Worm (Caenorhabditis elegans) whole organism, mixed stage, embryonic: ENCODE data around the gene Y17G7B.17.

ENCODE experiments used
- M03D4.4 ChIP-seq: sonication (generic microtip); optimal IDR thresholded peaks from 2 replicates; lab custom pipeline; 2017; ENCODE audit warnings: mild to moderate bottlenecking, missing genetic modification characterization, missing compliant biosample characterization
- bed-3 ChIP-seq: fragments of 200-800 bp; sonication (Bioruptor generic); optimal IDR thresholded peaks from 3 replicates; lab custom pipeline; 2018; ENCODE audit warnings: mild to moderate bottlenecking, missing genetic modification characterization, moderate library complexity, missing compliant biosample characterization
- blmp-1 ChIP-seq: fragments of 150-350 bp; optimal IDR thresholded peaks from 2 replicates; lab custom pipeline; 2014; ENCODE audit warnings: missing biosample characterization, missing genetic modification characterization
- ceh-39 ChIP-seq: fragments of 150-350 bp; optimal IDR thresholded peaks from 2 replicates; lab custom pipeline; 2014; ENCODE audit warnings: missing biosample characterization, missing genetic modification characterization
- ceh-43 ChIP-seq: fragments of 200-800 bp; sonication (Bioruptor generic); optimal IDR thresholded peaks from 2 replicates; lab custom pipeline; 2018; ENCODE audit warnings: mild to moderate bottlenecking, missing genetic modification characterization, moderate library complexity, missing compliant biosample characterization
- ceh-83 ChIP-seq: fragments of 200-800 bp; sonication (Bioruptor generic); optimal IDR thresholded peaks from 2 replicates; lab custom pipeline; 2018; ENCODE audit warnings: mild to moderate bottlenecking, missing genetic modification characterization, missing compliant biosample characterization
- ces-1 ChIP-seq: fragments of 150-350 bp; optimal IDR thresholded peaks from 2 replicates; lab custom pipeline; 2014; ENCODE audit warnings: missing biosample characterization, missing genetic modification reagents, missing genetic modification characterization
- cnd-1 ChIP-seq: fragments of 200-800 bp; sonication (Bioruptor generic); optimal IDR thresholded peaks from 2 replicates; lab custom pipeline; 2018; ENCODE audit warnings: mild to moderate bottlenecking, missing genetic modification characterization, missing compliant biosample characterization
- drap-1 ChIP-seq: fragments of 200-800 bp; sonication (Bioruptor generic); optimal IDR thresholded peaks from 3 replicates; lab custom pipeline; 2018; ENCODE audit warnings: mild to moderate bottlenecking, missing genetic modification characterization, missing compliant biosample characterization
- elt-1 ChIP-seq: sonication (generic microtip); optimal IDR thresholded peaks from 2 replicates; lab custom pipeline; 2017; ENCODE audit warnings: missing genetic modification characterization, mild to moderate bottlenecking, missing compliant biosample characterization, antibody characterized with exemption, moderate library complexity, borderline replicate concordance; ENCODE audit not compliant: insufficient read depth
- elt-3 ChIP-seq: fragments of 150-350 bp; optimal IDR thresholded peaks from 2 replicates; lab custom pipeline; 2014; ENCODE audit warnings: missing biosample characterization, missing genetic modification characterization
- flh-1 ChIP-seq: fragments of 200-800 bp; sonication (Bioruptor generic); optimal IDR thresholded peaks from 2 replicates; lab custom pipeline; 2018; ENCODE audit warnings: mild to moderate bottlenecking, missing genetic modification characterization, moderate library complexity, missing compliant biosample characterization
- ham-2 ChIP-seq: fragments of 200-800 bp; sonication (Bioruptor generic); optimal IDR thresholded peaks from 2 replicates; lab custom pipeline; 2018; ENCODE audit warnings: mild to moderate bottlenecking, missing genetic modification characterization, missing compliant biosample characterization
- hlh-1 ChIP-seq: fragments of 150-350 bp; optimal IDR thresholded peaks from 2 replicates; lab custom pipeline; 2014; ENCODE audit warnings: missing biosample characterization, missing genetic modification reagents, missing genetic modification characterization
- lin-13 ChIP-seq: fragments of 150-350 bp; optimal IDR thresholded peaks from 2 replicates; lab custom pipeline; 2014; ENCODE audit warnings: missing biosample characterization, missing genetic modification characterization
- lin-32 ChIP-seq: fragments of 200-800 bp; sonication (Bioruptor generic); optimal IDR thresholded peaks from 2 replicates; lab custom pipeline; 2018; ENCODE audit warnings: mild to moderate bottlenecking, missing genetic modification characterization, missing compliant biosample characterization
- lsy-2 ChIP-seq: fragments of 150-350 bp; optimal IDR thresholded peaks from 2 replicates; lab custom pipeline; 2014; ENCODE audit warnings: missing biosample characterization, missing genetic modification characterization
- mab-5 ChIP-seq: fragments of 150-350 bp; optimal IDR thresholded peaks from 2 replicates; lab custom pipeline; 2014; ENCODE audit warnings: missing biosample characterization, missing genetic modification characterization
- mep-1 ChIP-seq: fragments of 150-350 bp; optimal IDR thresholded peaks from 2 replicates; lab custom pipeline; 2017; ENCODE audit warnings: missing biosample characterization, missing genetic modification reagents, missing genetic modification characterization, inconsistent platforms
- mls-2 ChIP-seq: sonication (generic microtip); optimal IDR thresholded peaks from 2 replicates; lab custom pipeline; 2016; ENCODE audit warnings: mild to moderate bottlenecking, missing genetic modification characterization, moderate library complexity, missing compliant biosample characterization
- nhr-12 ChIP-seq: fragments of 150-350 bp; optimal IDR thresholded peaks from 2 replicates; lab custom pipeline; 2014; ENCODE audit warnings: missing biosample characterization, missing genetic modification characterization
- nhr-2 ChIP-seq: fragments of 150-350 bp; optimal IDR thresholded peaks from 2 replicates; lab custom pipeline; 2014; ENCODE audit warnings: missing biosample characterization, missing genetic modification characterization
- nhr-237 ChIP-seq: fragments of 150-350 bp; optimal IDR thresholded peaks from 2 replicates; lab custom pipeline; 2014; ENCODE audit warnings: missing biosample characterization, missing genetic modification characterization
- nhr-28 ChIP-seq: fragments of 150-350 bp; optimal IDR thresholded peaks from 2 replicates; lab custom pipeline; 2014; ENCODE audit warnings: missing biosample characterization, missing genetic modification characterization
- nhr-76 ChIP-seq: sonication (generic microtip); optimal IDR thresholded peaks from 2 replicates; lab custom pipeline; 2017; ENCODE audit warnings: missing biosample characterization, missing genetic modification characterization
- pha-4 ChIP-seq: fragments of 150-350 bp; optimal IDR thresholded peaks from 2 replicates; lab custom pipeline; 2018; ENCODE audit warnings: missing biosample characterization, missing genetic modification reagents, missing genetic modification characterization
- sem-2 ChIP-seq: fragments of 200-800 bp; sonication (Bioruptor generic); optimal IDR thresholded peaks from 2 replicates; lab custom pipeline; 2018; ENCODE audit warnings: mild to moderate bottlenecking, missing genetic modification characterization, missing compliant biosample characterization
- snpc-4 ChIP-seq: fragments of 150-350 bp; optimal IDR thresholded peaks from 2 replicates; lab custom pipeline; 2014; ENCODE audit warnings: missing biosample characterization, missing genetic modification characterization
- sptf-1 ChIP-seq: sonication (generic microtip); optimal IDR thresholded peaks from 2 replicates; lab custom pipeline; 2017; ENCODE audit warnings: mild to moderate bottlenecking, missing genetic modification characterization, moderate library complexity, missing compliant biosample characterization
- tbx-8 ChIP-seq: fragments of 200-800 bp; sonication (Bioruptor generic); optimal IDR thresholded peaks from 2 replicates; lab custom pipeline; 2018; ENCODE audit warnings: mild to moderate bottlenecking, missing genetic modification characterization, moderate library complexity, missing compliant biosample characterization
- unc-120 ChIP-seq: sonication (generic microtip); optimal IDR thresholded peaks from 2 replicates; lab custom pipeline; 2017; ENCODE audit warnings: missing genetic modification characterization, missing compliant biosample characterization; ENCODE audit not compliant: poor library complexity, severe bottlenecking
- unc-39 ChIP-seq: fragments of 150-350 bp; optimal IDR thresholded peaks from 2 replicates; lab custom pipeline; 2014; ENCODE audit warnings: missing biosample characterization, missing genetic modification characterization
- unc-62 ChIP-seq: fragments of 150-350 bp; optimal IDR thresholded peaks from 2 replicates; lab custom pipeline; 2014; ENCODE audit warnings: missing biosample characterization, missing genetic modification reagents, missing genetic modification characterization
- zip-8 ChIP-seq: fragments of 150-350 bp; optimal IDR thresholded peaks from 2 replicates; lab custom pipeline; 2014; ENCODE audit warnings: missing biosample characterization, missing genetic modification characterization
- ztf-11 ChIP-seq: fragments of 150-350 bp; optimal IDR thresholded peaks from 2 replicates; lab custom pipeline; 2014; ENCODE audit warnings: missing biosample characterization, missing genetic modification characterization

Gene Y17G7B.17

ce11 chrII:12130393-12130792, 30.6 kb upstream of the Y17G7B.17 start:
- no peak for TF ChIP-seq blmp-1 (tag; lab: Kevin White, UChicago)
- no peak for TF ChIP-seq ham-2
- no peak for TF ChIP-seq mep-1 (tag; lab: Kevin White, UChicago)
- no peak for TF ChIP-seq mls-2 (tag; lab: Kevin White, UChicago)
- no peak for TF ChIP-seq sptf-1 (tag; lab: Kevin White, UChicago)
- no peak for TF ChIP-seq lin-32
- no peak for TF ChIP-seq hlh-1 (tag; lab: Kevin White, UChicago)
- TF ChIP-seq ceh-43 (GFP tag; lab: Kevin White, UChicago): no peak
- TF ChIP-seq ztf-11 (tag; lab: Kevin White, UChicago): no peak
- no peak for TF ChIP-seq nhr-28
- no peak for TF ChIP-seq ceh-83 (GFP tag; lab: Kevin White, UChicago)
- no peak for TF ChIP-seq pha-4 (tag; lab: Kevin White, UChicago)
- no peak for TF ChIP-seq lsy-2
- TF ChIP-seq nhr-76: no peak
- no peak for TF ChIP-seq nhr-237
- no peak for TF ChIP-seq snpc-4 (tag; lab: Kevin White, UChicago)
- no peak for TF ChIP-seq elt-1 (tag; lab: Kevin White, UChicago)

DNA sequence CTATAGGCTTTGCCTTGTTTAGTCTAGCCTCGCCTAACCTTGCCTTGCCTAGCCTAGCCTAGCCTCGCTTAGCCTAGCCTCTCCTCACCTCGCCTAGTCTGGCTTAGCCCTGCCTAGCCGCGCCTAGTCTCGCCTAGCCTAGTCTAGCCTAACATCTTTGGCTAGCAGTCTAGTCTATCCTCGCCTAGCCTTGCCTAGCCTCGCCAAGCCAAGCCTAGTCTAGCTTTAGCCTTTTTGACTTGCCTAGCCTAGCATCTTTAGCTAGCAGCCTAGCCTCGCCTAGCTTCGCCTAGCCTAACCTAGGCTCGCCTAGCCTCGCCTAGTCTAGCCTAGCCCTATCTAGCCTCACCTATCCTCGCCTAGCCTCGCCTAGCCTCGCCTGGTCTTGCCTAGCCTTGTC, 11.2 kb upstream of the Y17G7B.17 start:
- TF ChIP-seq ham-2 (peak; percentile 59), bed-3 (no peak), lsy-2 (no peak)

- TF ChIP-seq flh-1 (GFP tag; lab: Kevin White, UChicago) (no peak), M03D4.4 (no peak), nhr-2 (no peak), lin-13 (tag; lab: Kevin White, UChicago) (no peak), unc-39 (tag; lab: Kevin White, UChicago) (no peak), zip-8 (tag; lab: Kevin White, UChicago) (no peak), cnd-1 (tag; lab: Kevin White, UChicago) (no peak), mls-2 (tag; lab: Kevin White, UChicago) (no peak), unc-120 (tag; lab: Kevin White, UChicago) (no peak), blmp-1 (tag; lab: Kevin White, UChicago) (no peak), ceh-43 (GFP tag; lab: Kevin White, UChicago) (no peak), ceh-39 (no peak), ces-1 (no peak), nhr-12 (no peak), sptf-1 (tag; lab: Kevin White, UChicago) (no peak), unc-62 (GFP tag; lab: Kevin White, UChicago) (no peak), nhr-237 (no peak), tbx-8 (GFP tag; lab: Kevin White, UChicago) (no peak)
Observed at ce11 chrII:12108843-12109242, 9.1 kb upstream of the Y17G7B.17 start.

- TF ChIP-seq mep-1 (tag; lab: Kevin White, UChicago) (peak; percentile 79), nhr-237 (peak; percentile 39), pha-4 (tag; lab: Kevin White, UChicago) (peak; percentile 30), tbx-8 (GFP tag; lab: Kevin White, UChicago) (no peak), cnd-1 (tag; lab: Kevin White, UChicago) (no peak), ceh-39 (no peak), lsy-2 (peak; percentile 72), ceh-83 (GFP tag; lab: Kevin White, UChicago) (no peak), ces-1 (peak; percentile 74), M03D4.4 (no peak), hlh-1 (tag; lab: Kevin White, UChicago) (no peak)
Observed at ce11 chrII:12107840-12108239, 8.1 kb upstream of the Y17G7B.17 start, which contains the start of gene Y17G7B.18. TSS of gene Y17G7B.18 (minus strand) at chrII:12107857.

DNA sequence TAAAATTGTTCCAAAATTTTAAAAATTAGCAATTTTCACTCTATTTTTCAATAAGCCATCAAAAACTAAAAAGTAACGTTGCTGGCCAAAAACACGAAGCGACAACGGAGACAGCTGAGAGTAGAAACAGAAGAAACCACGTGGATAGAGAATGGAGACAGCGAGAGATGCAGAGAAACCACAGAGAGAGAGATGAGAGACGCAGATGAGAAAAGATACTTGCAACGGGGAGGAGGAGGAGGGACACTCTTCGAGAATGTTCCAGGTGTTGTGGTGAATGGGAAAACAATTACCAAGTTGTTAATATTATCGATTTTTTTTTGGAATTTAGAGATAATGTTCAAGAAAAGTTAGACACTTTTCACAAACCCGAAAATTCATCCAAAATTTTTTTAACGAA, 2.6 kb upstream of the Y17G7B.17 start:
- peak; percentile 31 for TF ChIP-seq ham-2
- TF ChIP-seq snpc-4 (tag; lab: Kevin White, UChicago): no peak
- peak; percentile 80 for TF ChIP-seq lsy-2
- no peak for TF ChIP-seq unc-39 (tag; lab: Kevin White, UChicago)
- TF ChIP-seq ceh-83 (GFP tag; lab: Kevin White, UChicago): no peak
- TF ChIP-seq elt-3 (tag; lab: Kevin White, UChicago): peak; percentile 27
- peak; percentile 45 for TF ChIP-seq drap-1 (GFP tag; lab: Kevin White, UChicago)
- no peak for TF ChIP-seq blmp-1 (tag; lab: Kevin White, UChicago)
- peak; percentile 70 for TF ChIP-seq sptf-1 (tag; lab: Kevin White, UChicago)
- peak; percentile 79 for TF ChIP-seq unc-120 (tag; lab: Kevin White, UChicago)
- peak; percentile 28 for TF ChIP-seq ceh-43 (GFP tag; lab: Kevin White, UChicago)
- TF ChIP-seq cnd-1 (tag; lab: Kevin White, UChicago): peak; percentile 58
- peak; percentile 93 for TF ChIP-seq ces-1
- TF ChIP-seq bed-3: no peak
- peak; percentile 82 for TF ChIP-seq lin-13 (tag; lab: Kevin White, UChicago)
- no peak for TF ChIP-seq nhr-28
- peak; percentile 78 for TF ChIP-seq mls-2 (tag; lab: Kevin White, UChicago)
- TF ChIP-seq mab-5 (tag; lab: Kevin White, UChicago): peak; percentile 85
- TF ChIP-seq nhr-2: peak; percentile 27
- TF ChIP-seq nhr-237: peak; percentile 92
- TF ChIP-seq tbx-8 (GFP tag; lab: Kevin White, UChicago): no peak
- TF ChIP-seq mep-1 (tag; lab: Kevin White, UChicago): peak; percentile 73
- TF ChIP-seq ceh-39: peak; percentile 83
- TF ChIP-seq M03D4.4: peak; percentile 43
- no peak for TF ChIP-seq zip-8 (tag; lab: Kevin White, UChicago)
- no peak for TF ChIP-seq nhr-12
- TF ChIP-seq sem-2 (GFP tag; lab: Kevin White, UChicago): no peak
- peak; percentile 79 for TF ChIP-seq pha-4 (tag; lab: Kevin White, UChicago)
- TF ChIP-seq flh-1 (GFP tag; lab: Kevin White, UChicago): no peak
- TF ChIP-seq unc-62 (GFP tag; lab: Kevin White, UChicago): peak; percentile 86
- TF ChIP-seq hlh-1 (tag; lab: Kevin White, UChicago): peak; percentile 64
- TF ChIP-seq nhr-76: no peak
- no peak for TF ChIP-seq lin-32
- no peak for TF ChIP-seq elt-1 (tag; lab: Kevin White, UChicago)
- TF ChIP-seq ztf-11 (tag; lab: Kevin White, UChicago): peak; percentile 74
